Fruit fly (Drosophila melanogaster) whole organism, embryonic: ENCODE measurements around the gene CG34434.

Source experiments
- B-H2 ChIP-seq: fragments of 200-800 bp; sonication (Bioruptor generic); optimal IDR thresholded peaks from 2 replicates; lab custom pipeline; 2018; ENCODE audit warnings: missing biosample characterization, mild to moderate bottlenecking, missing genetic modification characterization
- CG10565 ChIP-seq: fragments of 200-800 bp; sonication (Bioruptor generic); optimal IDR thresholded peaks from 3 replicates; lab custom pipeline; 2016; ENCODE audit warnings: missing biosample characterization, mild to moderate bottlenecking, missing genetic modification characterization
- CG13287 ChIP-seq: fragments of 200-800 bp; sonication (Bioruptor generic); IDR thresholded peaks from 2 replicates; pipeline ENCODE4 v1.3.6; 2022; ENCODE audit warnings: missing biosample characterization, missing genetic modification characterization; ENCODE audit not compliant: partially characterized antibody
- CG13894 ChIP-seq: fragments of 200-800 bp; sonication (Bioruptor generic); optimal IDR thresholded peaks from 3 replicates; lab custom pipeline; 2018; ENCODE audit warnings: missing biosample characterization, mild to moderate bottlenecking, missing genetic modification characterization, moderate library complexity
- CG14965 ChIP-seq: fragments of 200-800 bp; sonication (Bioruptor generic); optimal IDR thresholded peaks from 2 replicates; lab custom pipeline; 2016; ENCODE audit warnings: missing biosample characterization, missing genetic modification characterization, borderline replicate concordance
- CG1602 ChIP-seq: fragments of 200-800 bp; sonication (Bioruptor generic); optimal IDR thresholded peaks from 3 replicates; lab custom pipeline; 2016; ENCODE audit warnings: missing biosample characterization, missing genetic modification characterization
- CG1832 ChIP-seq: fragments of 200-800 bp; sonication (Bioruptor generic); optimal IDR thresholded peaks from 2 replicates; lab custom pipeline; 2017; ENCODE audit warnings: missing biosample characterization, mild to moderate bottlenecking, missing genetic modification characterization, inconsistent platforms
- CG18599 ChIP-seq: fragments of 200-800 bp; sonication (Bioruptor generic); optimal IDR thresholded peaks from 3 replicates; lab custom pipeline; 2017; ENCODE audit warnings: missing biosample characterization, missing genetic modification characterization, mild to moderate bottlenecking, moderate library complexity, missing genetic modification reagents
- CG18764 ChIP-seq: fragments of 200-800 bp; sonication (Bioruptor generic); optimal IDR thresholded peaks from 3 replicates; lab custom pipeline; 2016; ENCODE audit warnings: missing biosample characterization, missing genetic modification characterization
- CG2712 ChIP-seq: fragments of 200-800 bp; optimal IDR thresholded peaks from 3 replicates; lab custom pipeline; 2019; ENCODE audit warnings: missing biosample characterization, mild to moderate bottlenecking, missing genetic modification characterization, moderate library complexity
- CG34224 ChIP-seq: fragments of 200-800 bp; sonication (Bioruptor generic); IDR thresholded peaks from 3 replicates; pipeline ENCODE4 v1.3.6; 2022; ENCODE audit warnings: missing biosample characterization, missing genetic modification characterization; ENCODE audit not compliant: partially characterized antibody
- CG5180 ChIP-seq: fragments of 200-800 bp; sonication (Bioruptor generic); optimal IDR thresholded peaks from 3 replicates; lab custom pipeline; 2017; ENCODE audit warnings: missing biosample characterization, missing genetic modification characterization, mild to moderate bottlenecking, moderate library complexity, missing genetic modification reagents
- CG8388 ChIP-seq: fragments of 200-800 bp; sonication (Bioruptor generic); optimal IDR thresholded peaks from 2 replicates; lab custom pipeline; 2019; ENCODE audit warnings: missing biosample characterization, mild to moderate bottlenecking, missing genetic modification characterization, moderate library complexity
- CG9437 ChIP-seq: fragments of 200-800 bp; sonication (Bioruptor generic); optimal IDR thresholded peaks from 2 replicates; lab custom pipeline; 2018; ENCODE audit warnings: missing biosample characterization, mild to moderate bottlenecking, missing genetic modification characterization
- CG9609 ChIP-seq: fragments of 200-800 bp; sonication (Bioruptor generic); optimal IDR thresholded peaks from 3 replicates; lab custom pipeline; 2016; ENCODE audit warnings: missing biosample characterization, missing genetic modification characterization
- CG9797 ChIP-seq: fragments of 200-800 bp; sonication (Bioruptor generic); optimal IDR thresholded peaks from 3 replicates; lab custom pipeline; 2018; ENCODE audit warnings: missing biosample characterization, mild to moderate bottlenecking, missing genetic modification characterization
- CG9876 ChIP-seq: fragments of 200-800 bp; sonication (Bioruptor generic); optimal IDR thresholded peaks from 2 replicates; lab custom pipeline; 2016; ENCODE audit warnings: missing biosample characterization, missing genetic modification characterization
- D ChIP-seq, 2 experiments: fragments of 200-800 bp in 1 of 2; fragments of >200 bp in 1 of 2; sonication (Bioruptor generic) in 1 of 2; optimal IDR thresholded peaks; 2 replicates in 1 of 2; 3 replicates in 1 of 2; lab custom pipeline; 2017; ENCODE audit warnings: mild to moderate bottlenecking in 1 of 2, missing biosample characterization in 1 of 2, missing genetic modification characterization in 1 of 2, missing genetic modification reagents in 1 of 2
- D19B ChIP-seq: fragments of 200-800 bp; sonication (Bioruptor generic); optimal IDR thresholded peaks from 2 replicates; lab custom pipeline; 2017; ENCODE audit warnings: missing biosample characterization, mild to moderate bottlenecking, missing genetic modification characterization
- Doc3 ChIP-seq: fragments of 200-800 bp; sonication (Bioruptor generic); IDR thresholded peaks from 3 replicates; pipeline ENCODE4 v1.3.6; 2022; ENCODE audit warnings: missing biosample characterization, missing genetic modification characterization; ENCODE audit not compliant: partially characterized antibody
- Fer2 ChIP-seq: fragments of 200-800 bp; sonication (Bioruptor generic); optimal IDR thresholded peaks from 2 replicates; lab custom pipeline; 2018; ENCODE audit warnings: missing biosample characterization, mild to moderate bottlenecking, missing genetic modification characterization, moderate library complexity
- Gsc ChIP-seq: fragments of 200-800 bp; sonication (Bioruptor generic); IDR thresholded peaks from 2 replicates; pipeline ENCODE4 v1.3.6; 2022; ENCODE audit warnings: missing biosample characterization, missing genetic modification characterization
- HLH4C ChIP-seq: fragments of 200-800 bp; sonication (Bioruptor generic); IDR thresholded peaks from 3 replicates; pipeline ENCODE4 v1.3.6; 2022; ENCODE audit warnings: missing biosample characterization, missing genetic modification characterization; ENCODE audit not compliant: partially characterized antibody
- HmgZ ChIP-seq: fragments of 200-800 bp; sonication (Bioruptor generic); optimal IDR thresholded peaks from 2 replicates; lab custom pipeline; 2018; ENCODE audit warnings: missing biosample characterization, mild to moderate bottlenecking, missing genetic modification characterization
- Nf-YB ChIP-seq: fragments of 200-800 bp; sonication (Bioruptor generic); optimal IDR thresholded peaks from 3 replicates; lab custom pipeline; 2019; ENCODE audit warnings: missing biosample characterization, mild to moderate bottlenecking, missing genetic modification characterization, moderate library complexity
- NfI ChIP-seq: fragments of 200-800 bp; sonication (Bioruptor generic); optimal IDR thresholded peaks from 3 replicates; lab custom pipeline; 2018; ENCODE audit warnings: missing biosample characterization, mild to moderate bottlenecking, missing genetic modification characterization, moderate library complexity
- Oaz ChIP-seq: fragments of 200-800 bp; sonication (Bioruptor generic); IDR thresholded peaks from 2 replicates; pipeline ENCODE4 v1.3.6; 2022; ENCODE audit warnings: missing biosample characterization, missing genetic modification characterization
- PHDP ChIP-seq: fragments of 200-800 bp; sonication (Bioruptor generic); optimal IDR thresholded peaks from 3 replicates; lab custom pipeline; 2018; ENCODE audit warnings: missing biosample characterization, mild to moderate bottlenecking, missing genetic modification characterization, moderate library complexity
- Sry-β ChIP-seq: fragments of 200-800 bp; sonication (Bioruptor generic); optimal IDR thresholded peaks from 2 replicates; lab custom pipeline; 2018; ENCODE audit warnings: missing biosample characterization, mild to moderate bottlenecking, missing genetic modification characterization, moderate library complexity
- aop ChIP-seq: fragments of 200-800 bp; sonication (Bioruptor generic); IDR thresholded peaks from 2 replicates; pipeline ENCODE4 v1.3.6; 2022; ENCODE audit warnings: missing biosample characterization, missing genetic modification characterization
- bcd ChIP-seq: fragments of 200-800 bp; sonication (Bioruptor generic); optimal IDR thresholded peaks from 2 replicates; lab custom pipeline; 2017; ENCODE audit warnings: missing biosample characterization, mild to moderate bottlenecking, missing genetic modification characterization
- dmrt11E ChIP-seq: fragments of 200-800 bp; sonication (Bioruptor generic); optimal IDR thresholded peaks from 3 replicates; lab custom pipeline; 2018; ENCODE audit warnings: missing biosample characterization, mild to moderate bottlenecking, missing genetic modification characterization, moderate library complexity
- fd64A ChIP-seq: fragments of 200-800 bp; sonication (Bioruptor generic); optimal IDR thresholded peaks from 3 replicates; lab custom pipeline; 2018; ENCODE audit warnings: missing biosample characterization, mild to moderate bottlenecking, missing genetic modification characterization
- grau ChIP-seq: fragments of 200-800 bp; optimal IDR thresholded peaks from 3 replicates; lab custom pipeline; 2019; ENCODE audit warnings: missing biosample characterization, mild to moderate bottlenecking, missing genetic modification characterization, moderate library complexity
- hb ChIP-seq: fragments of 200-800 bp; sonication (Bioruptor generic); IDR thresholded peaks from 3 replicates; pipeline ENCODE4 v1.3.6; 2022; ENCODE audit warnings: missing biosample characterization, missing genetic modification characterization; ENCODE audit not compliant: partially characterized antibody
- ken ChIP-seq: fragments of 200-800 bp; sonication (Bioruptor generic); IDR thresholded peaks from 3 replicates; pipeline ENCODE4 v1.3.6; 2022; ENCODE audit warnings: missing biosample characterization, missing genetic modification characterization
- lmd ChIP-seq: fragments of 200-800 bp; sonication (Bioruptor generic); IDR thresholded peaks from 2 replicates; pipeline ENCODE4 v1.3.6; 2022; ENCODE audit warnings: missing biosample characterization, missing genetic modification characterization
- lov ChIP-seq, 2 experiments: fragments of 200-800 bp in 1 of 2; fragments of >200 bp in 1 of 2; sonication (Bioruptor generic) in 1 of 2; IDR thresholded peaks in 1 of 2; optimal IDR thresholded peaks in 1 of 2; 2 replicates in 1 of 2; 3 replicates in 1 of 2; pipeline versions ENCODE4 v1.3.6 to Lab custom; 2017 to 2022; ENCODE audit warnings: missing biosample characterization in 1 of 2, missing genetic modification characterization in 1 of 2
- pum ChIP-seq: fragments of 200-800 bp; sonication (Bioruptor generic); optimal IDR thresholded peaks from 2 replicates; lab custom pipeline; 2016; ENCODE audit warnings: missing biosample characterization, missing genetic modification characterization
- repo ChIP-seq: fragments of 200-800 bp; sonication (Bioruptor generic); optimal IDR thresholded peaks from 2 replicates; lab custom pipeline; 2016; ENCODE audit warnings: missing biosample characterization, missing genetic modification characterization
- run ChIP-seq: fragments of 200-800 bp; sonication (Bioruptor generic); optimal IDR thresholded peaks from 3 replicates; lab custom pipeline; 2018; ENCODE audit warnings: missing biosample characterization, mild to moderate bottlenecking, missing genetic modification characterization
- sisA ChIP-seq: fragments of 200-800 bp; sonication (Bioruptor generic); IDR thresholded peaks from 2 replicates; pipeline ENCODE4 v1.3.6; 2022; ENCODE audit warnings: missing biosample characterization, missing genetic modification characterization
- sna ChIP-seq: fragments of 200-800 bp; sonication (Bioruptor generic); IDR thresholded peaks from 2 replicates; pipeline ENCODE4 v1.3.6; 2022; ENCODE audit warnings: missing biosample characterization, missing genetic modification characterization; ENCODE audit not compliant: partially characterized antibody
- twi ChIP-seq: fragments of 200-800 bp; optimal IDR thresholded peaks from 2 replicates; lab custom pipeline; 2019; ENCODE audit warnings: missing biosample characterization, mild to moderate bottlenecking, missing genetic modification characterization, moderate library complexity
- usp ChIP-seq: fragments of >200 bp; optimal IDR thresholded peaks from 2 replicates; lab custom pipeline; 2017; ENCODE audit warnings: missing biosample characterization, missing genetic modification characterization
- z ChIP-seq: fragments of 200-800 bp; sonication (Bioruptor generic); IDR thresholded peaks from 3 replicates; pipeline ENCODE4 v1.3.6; 2022; ENCODE audit warnings: missing biosample characterization, missing genetic modification characterization
- zfh2 ChIP-seq: fragments of 200-800 bp; sonication (Bioruptor generic); optimal IDR thresholded peaks from 2 replicates; lab custom pipeline; 2016; ENCODE audit warnings: missing biosample characterization, missing genetic modification characterization

The CG34434 gene

DNA sequence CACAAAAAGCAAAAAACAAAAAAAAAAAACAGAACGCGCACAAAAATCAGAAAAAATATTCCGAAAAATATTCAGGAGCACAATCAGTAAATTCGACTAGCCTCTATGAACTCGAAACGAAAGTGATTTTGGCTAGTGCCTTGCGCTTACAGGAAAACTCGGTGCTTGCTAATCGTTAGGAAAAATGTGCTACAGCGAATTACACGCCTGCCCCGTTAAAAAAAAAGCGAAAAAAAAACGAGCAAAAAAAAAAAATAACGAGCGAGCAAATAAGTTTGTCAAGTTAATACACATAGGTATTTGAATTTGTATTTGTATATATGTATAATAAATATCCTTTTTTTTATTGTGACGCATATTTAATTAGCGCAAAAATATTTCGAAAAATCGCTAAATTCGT, at the start of gene CG34434:
TSS of gene CG34434 (minus strand) at position 101 of the 400 bp plus-strand sequence.
- no peak for TF ChIP-seq CG9876

DNA sequence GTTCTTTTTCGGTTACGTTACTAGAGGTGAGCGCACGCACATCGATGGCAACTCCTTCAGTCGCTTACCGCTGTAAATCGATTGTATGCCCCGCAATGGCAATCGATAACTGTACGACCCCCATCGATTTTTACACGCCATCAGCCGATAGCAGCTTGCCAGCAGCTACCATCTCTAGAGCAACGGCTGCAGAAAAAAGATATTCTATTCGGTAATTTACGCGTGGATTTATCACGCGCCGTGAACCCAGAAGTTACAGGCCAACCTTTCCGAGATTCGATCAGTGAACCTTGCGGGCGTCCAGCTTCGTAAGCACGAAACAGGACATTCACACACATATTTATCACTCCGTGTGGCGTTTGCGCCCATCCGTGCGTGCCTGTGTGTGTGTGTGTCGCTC, 49.7 kb upstream of the CG34434 start, which contains the start of the genes Sirt4 and CG4119:
TSS of gene Sirt4 (minus strand) at position 39 of the 400 bp plus-strand sequence.
TSS of gene CG4119 (plus strand) at position 151 of the 400 bp plus-strand sequence.
- TF ChIP-seq bcd (GFP tag; lab: Kevin White, UChicago) (no peak), CG34224 (GFP tag; lab: Robert Waterston, UW) (peak; percentile 94), CG13894 (tag; lab: Kevin White, UChicago) (peak; percentile 20), CG8388 (GFP tag; lab: Kevin White, UChicago) (peak; percentile 3), Fer2 (no peak), twi (tag; lab: Kevin White, UChicago) (peak; percentile 15), Doc3 (GFP tag; lab: Robert Waterston, UW) (peak; percentile 90), sisA (GFP tag; lab: Robert Waterston, UW) (no peak), repo (GFP tag; lab: Kevin White, UChicago) (no peak), CG2712 (tag; lab: Kevin White, UChicago) (peak; percentile 38), z (no peak), B-H2 (GFP tag; lab: Kevin White, UChicago) (peak; percentile 45), CG9437 (GFP tag; lab: Kevin White, UChicago) (peak; percentile 97), grau (tag; lab: Kevin White, UChicago) (peak; percentile 43), CG10565 (no peak), CG9797 (peak; percentile 32), fd64A (GFP tag; lab: Kevin White, UChicago) (no peak), CG1602 (GFP tag; lab: Kevin White, UChicago) (no peak), zfh2 (GFP tag; lab: Kevin White, UChicago) (peak; percentile 19), Nf-YB (GFP tag; lab: Kevin White, UChicago) (no peak), CG18764 (GFP tag; lab: Kevin White, UChicago) (no peak), CG18599 (GFP tag; lab: Kevin White, UChicago) (no peak), hb (GFP tag; lab: Robert Waterston, UW) (peak; percentile 97), sna (peak; percentile 91), lmd (no peak), Gsc (no peak), usp (GFP tag; lab: Kevin White, UChicago) (no peak), CG13287 (peak; percentile 96), D (optimal IDR thresholded peaks at IDR 0.05; lab: Kevin White, UChicago) (peak; percentile 16), D (GFP tag; optimal IDR thresholded peaks at IDR 0.05; lab: Kevin White, UChicago) (no peak), PHDP (tag; lab: Kevin White, UChicago) (peak; percentile 10), CG9609 (GFP tag; lab: Kevin White, UChicago) (no peak), HLH4C (GFP tag; lab: Robert Waterston, UW) (peak; percentile 97), Oaz (GFP tag; lab: Robert Waterston, UW) (no peak), NfI (GFP tag; lab: Kevin White, UChicago) (no peak), ken (GFP tag; lab: Robert Waterston, UW) (no peak), CG14965 (GFP tag; lab: Kevin White, UChicago) (no peak), Sry-β (GFP tag; lab: Kevin White, UChicago) (peak; percentile 11), CG1832 (GFP tag; lab: Kevin White, UChicago) (no peak), pum (GFP tag; lab: Kevin White, UChicago) (no peak), dmrt11E (tag; lab: Kevin White, UChicago) (no peak), D19B (GFP tag; lab: Kevin White, UChicago) (no peak), CG5180 (GFP tag; lab: Kevin White, UChicago) (no peak), HmgZ (tag; lab: Kevin White, UChicago) (peak; percentile 41), aop (GFP tag; lab: Robert Waterston, UW) (no peak), run (tag; lab: Kevin White, UChicago) (no peak), lov (optimal IDR thresholded peaks at IDR 0.05; lab: Kevin White, UChicago) (no peak), lov (GFP tag; IDR thresholded peaks at IDR 0.05; lab: Robert Waterston, UW) (no peak)
